Fruit fly (Drosophila melanogaster): ENCODE results near the gene CG5199.

CG5199 gene

DNA sequence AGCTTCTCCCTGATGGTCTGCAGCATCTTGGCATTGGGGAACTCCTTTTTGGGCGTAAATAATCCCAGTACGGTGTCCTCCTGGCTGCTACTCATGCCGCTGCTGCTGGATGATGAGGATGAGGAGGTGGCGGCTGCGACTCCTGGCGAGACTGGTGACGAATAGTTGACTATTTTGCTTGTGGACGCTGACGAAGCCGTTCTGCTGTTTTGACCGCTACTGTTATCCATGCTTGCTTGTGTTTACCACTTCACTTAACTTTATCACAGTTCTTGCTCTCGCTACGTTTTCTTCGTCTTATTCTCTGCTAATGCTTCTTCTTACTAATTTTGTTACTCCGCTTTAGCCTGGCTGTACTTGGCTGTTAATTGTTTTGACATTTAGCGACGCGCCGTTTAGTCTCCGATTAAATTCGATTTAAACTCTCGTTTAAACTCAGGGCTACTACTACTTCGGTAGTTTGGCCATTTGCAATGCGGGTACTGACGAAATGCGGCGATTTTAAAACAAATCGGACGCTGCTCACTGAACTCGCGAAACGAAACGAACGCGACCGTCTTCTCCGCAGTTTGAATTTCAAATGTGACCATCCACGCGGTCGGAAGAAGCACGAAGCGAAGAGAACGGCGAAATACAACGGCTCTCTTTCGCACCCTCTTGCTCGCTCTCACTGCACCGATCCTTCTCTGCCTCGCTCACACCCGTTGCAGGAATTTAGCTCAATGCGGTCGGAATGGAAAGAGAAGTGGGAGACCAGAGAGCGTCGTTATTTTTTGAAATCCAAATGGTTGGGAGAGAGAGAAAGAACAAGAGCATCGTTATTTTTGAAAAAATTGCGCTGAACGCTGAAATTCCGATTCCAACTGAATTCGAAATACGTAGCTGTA lies 51.4 kb downstream of the CG5199 start, which contains the start of gene trbl (continued):
- peak; percentile 37; the same call in 1 of the 2 replicates for TF ChIP-seq stc (GFP tag; IDR thresholded peaks at IDR 0.05)
- peak in 1 of 2 experiments; percentile 67 for TF ChIP-seq Eip74EF (GFP tag; optimal IDR thresholded peaks at IDR 0.05)
- no peak for TF ChIP-seq Blimp-1 (GFP tag; optimal IDR thresholded peaks at IDR 0.05)
- peak; percentile 43 for TF ChIP-seq CG6765 (GFP tag; optimal IDR thresholded peaks at IDR 0.05)
- TF ChIP-seq Six4 (GFP tag; optimal IDR thresholded peaks at IDR 0.05), result no peak
- no peak for TF ChIP-seq CG42726 (GFP tag; IDR thresholded peaks at IDR 0.05; ENCODE audit: partially characterized antibody)
- no peak for TF ChIP-seq CG2889 (GFP tag; IDR thresholded peaks at IDR 0.05)
- peak; percentile 22 for TF ChIP-seq CG12659 (GFP tag; optimal IDR thresholded peaks at IDR 0.05)
- TF ChIP-seq pita (GFP tag; optimal IDR thresholded peaks at IDR 0.05), result no peak
- TF ChIP-seq ci (GFP tag; IDR thresholded peaks at IDR 0.05), result peak; percentile 43; the same call in 1 of the 3 replicates
- TF ChIP-seq Vsx1 (GFP tag; optimal IDR thresholded peaks at IDR 0.05), result peak; percentile 22
- TF ChIP-seq gro (GFP tag; optimal IDR thresholded peaks at IDR 0.05), result no peak
- peak; percentile 27 for TF ChIP-seq CG15269 (tag; optimal IDR thresholded peaks at IDR 0.05)
- TF ChIP-seq hbn (GFP tag; IDR thresholded peaks at IDR 0.05; ENCODE audit: partially characterized antibody), result peak; percentile 50
- TF ChIP-seq dmrt99B (tag; optimal IDR thresholded peaks at IDR 0.05), result peak; percentile 23
- peak; percentile 44 for TF ChIP-seq MTF-1 (GFP tag; optimal IDR thresholded peaks at IDR 0.05; ENCODE audit: borderline replicate concordance)
- peak; percentile 59; the same call in 2 of the 3 replicates for TF ChIP-seq CG16813 (GFP tag; IDR thresholded peaks at IDR 0.05; ENCODE audit: partially characterized antibody)
- no peak for TF ChIP-seq CG9876 (GFP tag; optimal IDR thresholded peaks at IDR 0.05)
- no peak for TF ChIP-seq CG6272 (GFP tag; IDR thresholded peaks at IDR 0.05)
- TF ChIP-seq CG7963 (GFP tag; IDR thresholded peaks at IDR 0.05; ENCODE audit: partially characterized antibody), result peak; percentile 80; the same call in 2 of the 3 replicates
- 0 out of 2 replicates have a peak, but pooled peaks have one; percentile 55 for TF ChIP-seq sna (GFP tag; IDR thresholded peaks at IDR 0.05; ENCODE audit: partially characterized antibody)
- no peak for TF ChIP-seq sqz (GFP tag; optimal IDR thresholded peaks at IDR 0.05)
- TF ChIP-seq vfl (GFP tag; optimal IDR thresholded peaks at IDR 0.05), result no peak
- TF ChIP-seq CG32532 (GFP tag; IDR thresholded peaks at IDR 0.05), result peak; percentile 61; the same call in 1 of the 2 replicates
- no peak for TF ChIP-seq CG2129 (GFP tag; IDR thresholded peaks at IDR 0.05; ENCODE audit: partially characterized antibody)
- TF ChIP-seq mirr (GFP tag; optimal IDR thresholded peaks at IDR 0.05), result peak; percentile 54
- peak; percentile 47 for TF ChIP-seq CG9437 (GFP tag; optimal IDR thresholded peaks at IDR 0.05)
- TF ChIP-seq HLH4C (GFP tag; IDR thresholded peaks at IDR 0.05; ENCODE audit: partially characterized antibody), result peak; percentile 73
